Worm (Caenorhabditis elegans) whole organism, mixed stage, embryonic: ENCODE results near the gene C34C12.8.

ENCODE experiments used
- M03D4.4 ChIP-seq: sonication (generic microtip); optimal IDR thresholded peaks from 2 replicates; lab custom pipeline; 2017; ENCODE audit warnings: mild to moderate bottlenecking, missing genetic modification characterization, missing compliant biosample characterization
- bed-3 ChIP-seq: fragments of 200-800 bp; sonication (Bioruptor generic); optimal IDR thresholded peaks from 3 replicates; lab custom pipeline; 2018; ENCODE audit warnings: mild to moderate bottlenecking, missing genetic modification characterization, moderate library complexity, missing compliant biosample characterization
- blmp-1 ChIP-seq: fragments of 150-350 bp; optimal IDR thresholded peaks from 2 replicates; lab custom pipeline; 2014; ENCODE audit warnings: missing biosample characterization, missing genetic modification characterization
- ceh-39 ChIP-seq: fragments of 150-350 bp; optimal IDR thresholded peaks from 2 replicates; lab custom pipeline; 2014; ENCODE audit warnings: missing biosample characterization, missing genetic modification characterization
- ceh-43 ChIP-seq: fragments of 200-800 bp; sonication (Bioruptor generic); optimal IDR thresholded peaks from 2 replicates; lab custom pipeline; 2018; ENCODE audit warnings: mild to moderate bottlenecking, missing genetic modification characterization, moderate library complexity, missing compliant biosample characterization
- ceh-83 ChIP-seq: fragments of 200-800 bp; sonication (Bioruptor generic); optimal IDR thresholded peaks from 2 replicates; lab custom pipeline; 2018; ENCODE audit warnings: mild to moderate bottlenecking, missing genetic modification characterization, missing compliant biosample characterization
- ces-1 ChIP-seq: fragments of 150-350 bp; optimal IDR thresholded peaks from 2 replicates; lab custom pipeline; 2014; ENCODE audit warnings: missing biosample characterization, missing genetic modification reagents, missing genetic modification characterization
- cnd-1 ChIP-seq: fragments of 200-800 bp; sonication (Bioruptor generic); optimal IDR thresholded peaks from 2 replicates; lab custom pipeline; 2018; ENCODE audit warnings: mild to moderate bottlenecking, missing genetic modification characterization, missing compliant biosample characterization
- drap-1 ChIP-seq: fragments of 200-800 bp; sonication (Bioruptor generic); optimal IDR thresholded peaks from 3 replicates; lab custom pipeline; 2018; ENCODE audit warnings: mild to moderate bottlenecking, missing genetic modification characterization, missing compliant biosample characterization
- elt-1 ChIP-seq: sonication (generic microtip); optimal IDR thresholded peaks from 2 replicates; lab custom pipeline; 2017; ENCODE audit warnings: missing genetic modification characterization, mild to moderate bottlenecking, missing compliant biosample characterization, antibody characterized with exemption, moderate library complexity, borderline replicate concordance; ENCODE audit not compliant: insufficient read depth
- elt-3 ChIP-seq: fragments of 150-350 bp; optimal IDR thresholded peaks from 2 replicates; lab custom pipeline; 2014; ENCODE audit warnings: missing biosample characterization, missing genetic modification characterization
- flh-1 ChIP-seq: fragments of 200-800 bp; sonication (Bioruptor generic); optimal IDR thresholded peaks from 2 replicates; lab custom pipeline; 2018; ENCODE audit warnings: mild to moderate bottlenecking, missing genetic modification characterization, moderate library complexity, missing compliant biosample characterization
- ham-2 ChIP-seq: fragments of 200-800 bp; sonication (Bioruptor generic); optimal IDR thresholded peaks from 2 replicates; lab custom pipeline; 2018; ENCODE audit warnings: mild to moderate bottlenecking, missing genetic modification characterization, missing compliant biosample characterization
- hlh-1 ChIP-seq: fragments of 150-350 bp; optimal IDR thresholded peaks from 2 replicates; lab custom pipeline; 2014; ENCODE audit warnings: missing biosample characterization, missing genetic modification reagents, missing genetic modification characterization
- lin-13 ChIP-seq: fragments of 150-350 bp; optimal IDR thresholded peaks from 2 replicates; lab custom pipeline; 2014; ENCODE audit warnings: missing biosample characterization, missing genetic modification characterization
- lin-32 ChIP-seq: fragments of 200-800 bp; sonication (Bioruptor generic); optimal IDR thresholded peaks from 2 replicates; lab custom pipeline; 2018; ENCODE audit warnings: mild to moderate bottlenecking, missing genetic modification characterization, missing compliant biosample characterization
- lsy-2 ChIP-seq: fragments of 150-350 bp; optimal IDR thresholded peaks from 2 replicates; lab custom pipeline; 2014; ENCODE audit warnings: missing biosample characterization, missing genetic modification characterization
- mab-5 ChIP-seq: fragments of 150-350 bp; optimal IDR thresholded peaks from 2 replicates; lab custom pipeline; 2014; ENCODE audit warnings: missing biosample characterization, missing genetic modification characterization
- mep-1 ChIP-seq: fragments of 150-350 bp; optimal IDR thresholded peaks from 2 replicates; lab custom pipeline; 2017; ENCODE audit warnings: missing biosample characterization, missing genetic modification reagents, missing genetic modification characterization, inconsistent platforms
- mls-2 ChIP-seq: sonication (generic microtip); optimal IDR thresholded peaks from 2 replicates; lab custom pipeline; 2016; ENCODE audit warnings: mild to moderate bottlenecking, missing genetic modification characterization, moderate library complexity, missing compliant biosample characterization
- nhr-12 ChIP-seq: fragments of 150-350 bp; optimal IDR thresholded peaks from 2 replicates; lab custom pipeline; 2014; ENCODE audit warnings: missing biosample characterization, missing genetic modification characterization
- nhr-2 ChIP-seq: fragments of 150-350 bp; optimal IDR thresholded peaks from 2 replicates; lab custom pipeline; 2014; ENCODE audit warnings: missing biosample characterization, missing genetic modification characterization
- nhr-237 ChIP-seq: fragments of 150-350 bp; optimal IDR thresholded peaks from 2 replicates; lab custom pipeline; 2014; ENCODE audit warnings: missing biosample characterization, missing genetic modification characterization
- nhr-28 ChIP-seq: fragments of 150-350 bp; optimal IDR thresholded peaks from 2 replicates; lab custom pipeline; 2014; ENCODE audit warnings: missing biosample characterization, missing genetic modification characterization
- nhr-76 ChIP-seq: sonication (generic microtip); optimal IDR thresholded peaks from 2 replicates; lab custom pipeline; 2017; ENCODE audit warnings: missing biosample characterization, missing genetic modification characterization
- pha-4 ChIP-seq: fragments of 150-350 bp; optimal IDR thresholded peaks from 2 replicates; lab custom pipeline; 2018; ENCODE audit warnings: missing biosample characterization, missing genetic modification reagents, missing genetic modification characterization
- sem-2 ChIP-seq: fragments of 200-800 bp; sonication (Bioruptor generic); optimal IDR thresholded peaks from 2 replicates; lab custom pipeline; 2018; ENCODE audit warnings: mild to moderate bottlenecking, missing genetic modification characterization, missing compliant biosample characterization
- snpc-4 ChIP-seq: fragments of 150-350 bp; optimal IDR thresholded peaks from 2 replicates; lab custom pipeline; 2014; ENCODE audit warnings: missing biosample characterization, missing genetic modification characterization
- sptf-1 ChIP-seq: sonication (generic microtip); optimal IDR thresholded peaks from 2 replicates; lab custom pipeline; 2017; ENCODE audit warnings: mild to moderate bottlenecking, missing genetic modification characterization, moderate library complexity, missing compliant biosample characterization
- tbx-8 ChIP-seq: fragments of 200-800 bp; sonication (Bioruptor generic); optimal IDR thresholded peaks from 2 replicates; lab custom pipeline; 2018; ENCODE audit warnings: mild to moderate bottlenecking, missing genetic modification characterization, moderate library complexity, missing compliant biosample characterization
- unc-120 ChIP-seq: sonication (generic microtip); optimal IDR thresholded peaks from 2 replicates; lab custom pipeline; 2017; ENCODE audit warnings: missing genetic modification characterization, missing compliant biosample characterization; ENCODE audit not compliant: poor library complexity, severe bottlenecking
- unc-39 ChIP-seq: fragments of 150-350 bp; optimal IDR thresholded peaks from 2 replicates; lab custom pipeline; 2014; ENCODE audit warnings: missing biosample characterization, missing genetic modification characterization
- unc-62 ChIP-seq: fragments of 150-350 bp; optimal IDR thresholded peaks from 2 replicates; lab custom pipeline; 2014; ENCODE audit warnings: missing biosample characterization, missing genetic modification reagents, missing genetic modification characterization
- zip-8 ChIP-seq: fragments of 150-350 bp; optimal IDR thresholded peaks from 2 replicates; lab custom pipeline; 2014; ENCODE audit warnings: missing biosample characterization, missing genetic modification characterization
- ztf-11 ChIP-seq: fragments of 150-350 bp; optimal IDR thresholded peaks from 2 replicates; lab custom pipeline; 2014; ENCODE audit warnings: missing biosample characterization, missing genetic modification characterization

C34C12.8 gene

ce11 chrIII:3470433-3470832, 10.2 kb downstream of the C34C12.8 start:
- TF ChIP-seq unc-62 (GFP tag; lab: Kevin White, UChicago): peak; percentile 73
- TF ChIP-seq lsy-2 (tag; lab: Kevin White, UChicago): no peak
- TF ChIP-seq tbx-8 (GFP tag; lab: Kevin White, UChicago): peak; percentile 41

DNA sequence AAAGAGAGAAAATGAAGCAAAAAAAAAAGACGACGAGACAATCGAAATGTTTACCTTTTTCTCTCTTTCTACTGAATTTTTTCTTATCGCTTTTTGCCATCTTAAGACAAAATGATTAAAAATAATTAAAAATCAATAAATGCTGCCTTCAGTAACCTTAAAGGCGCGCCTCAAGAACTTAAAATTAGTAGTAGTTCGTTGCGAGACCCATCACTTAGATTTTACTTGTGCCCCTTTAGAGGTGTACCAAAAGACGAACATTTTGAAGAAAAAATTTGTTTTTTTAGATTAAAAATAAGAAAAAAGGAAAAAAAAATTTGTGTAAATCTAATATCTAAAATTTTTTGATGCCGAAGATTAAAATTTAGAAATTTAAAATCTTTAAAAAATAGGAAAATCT, 10.8 kb downstream of the C34C12.8 start:
- TF ChIP-seq ceh-39 (tag; lab: Kevin White, UChicago) (no peak), unc-39 (tag; lab: Kevin White, UChicago) (no peak)

- TF ChIP-seq drap-1 (no peak), bed-3 (no peak), sem-2 (GFP tag; lab: Kevin White, UChicago) (no peak), ceh-83 (GFP tag; lab: Kevin White, UChicago) (no peak), sptf-1 (tag; lab: Kevin White, UChicago) (no peak), M03D4.4 (tag; lab: Kevin White, UChicago) (peak; percentile 42), ztf-11 (tag; lab: Kevin White, UChicago) (no peak), tbx-8 (GFP tag; lab: Kevin White, UChicago) (no peak), mls-2 (tag; lab: Kevin White, UChicago) (no peak), mab-5 (tag; lab: Kevin White, UChicago) (no peak), ces-1 (GFP tag; lab: Kevin White, UChicago) (peak; percentile 18), blmp-1 (tag; lab: Kevin White, UChicago) (peak; percentile 32), pha-4 (tag; lab: Kevin White, UChicago) (peak; percentile 48), ceh-39 (tag; lab: Kevin White, UChicago) (no peak), flh-1 (GFP tag; lab: Kevin White, UChicago) (no peak), ham-2 (GFP tag; lab: Kevin White, UChicago) (no peak), hlh-1 (peak; percentile 40), unc-39 (tag; lab: Kevin White, UChicago) (no peak), elt-3 (tag; lab: Kevin White, UChicago) (no peak), zip-8 (tag; lab: Kevin White, UChicago) (no peak), nhr-237 (tag; lab: Kevin White, UChicago) (peak; percentile 33), lin-32 (GFP tag; lab: Kevin White, UChicago) (no peak), cnd-1 (tag; lab: Kevin White, UChicago) (no peak), unc-120 (tag; lab: Kevin White, UChicago) (peak; percentile 89), nhr-12 (tag; lab: Kevin White, UChicago) (no peak), nhr-28 (tag; lab: Kevin White, UChicago) (no peak), lsy-2 (tag; lab: Kevin White, UChicago) (peak; percentile 60), mep-1 (tag; lab: Kevin White, UChicago) (peak; percentile 61), ceh-43 (GFP tag; lab: Kevin White, UChicago) (no peak), nhr-2 (no peak), snpc-4 (no peak), lin-13 (tag; lab: Kevin White, UChicago) (no peak), nhr-76 (tag; lab: Kevin White, UChicago) (no peak), elt-1 (tag; lab: Kevin White, UChicago) (no peak), unc-62 (GFP tag; lab: Kevin White, UChicago) (peak; percentile 81)
Measured at ce11 chrIII:3471403-3472053, 11.3 kb downstream of the C34C12.8 start, which contains the start of gene rsu-1. Gene rsu-1 (plus strand): TSS chrIII:3472003.

- TF ChIP-seq zip-8 (tag; lab: Kevin White, UChicago) (no peak), ceh-43 (GFP tag; lab: Kevin White, UChicago) (no peak), M03D4.4 (tag; lab: Kevin White, UChicago) (no peak), mep-1 (tag; lab: Kevin White, UChicago) (no peak), unc-39 (tag; lab: Kevin White, UChicago) (no peak), lin-13 (tag; lab: Kevin White, UChicago) (no peak), nhr-237 (tag; lab: Kevin White, UChicago) (no peak), ztf-11 (tag; lab: Kevin White, UChicago) (no peak)
Measured at ce11 chrIII:3475014-3475413, 14.8 kb downstream of the C34C12.8 start.
